Fruit fly (Drosophila melanogaster) whole organism, prepupa: Measurements from ENCODE around the gene CG15385.
A peak's percentile ranks its signal among the peaks of the same experiment; 100 is the strongest.

Experiments
- Blimp-1 ChIP-seq: fragments of 200-800 bp; sonication (Bioruptor generic); optimal IDR thresholded peaks from 3 replicates; lab custom pipeline; 2017; ENCODE audit warnings: missing biosample characterization, missing genetic modification characterization, mild to moderate bottlenecking, moderate library complexity, missing genetic modification reagents
- CG11762 ChIP-seq: fragments of 200-800 bp; sonication (Bioruptor generic); optimal IDR thresholded peaks from 3 replicates; lab custom pipeline; 2016; ENCODE audit warnings: missing biosample characterization, missing genetic modification characterization; ENCODE audit not compliant: insufficient read depth
- CG11902 ChIP-seq: fragments of 200-800 bp; sonication (Bioruptor generic); optimal IDR thresholded peaks from 3 replicates; lab custom pipeline; 2016; ENCODE audit warnings: missing biosample characterization, missing genetic modification characterization
- CG15336 ChIP-seq: fragments of 200-800 bp; sonication (Bioruptor generic); IDR thresholded peaks from 2 replicates; pipeline ENCODE4 v1.3.6; 2022; ENCODE audit warnings: missing biosample characterization, missing genetic modification characterization
- CG1621 ChIP-seq: fragments of 200-800 bp; sonication (Bioruptor generic); optimal IDR thresholded peaks from 3 replicates; lab custom pipeline; 2018; ENCODE audit warnings: missing biosample characterization, mild to moderate bottlenecking, missing genetic modification characterization
- CG16779 ChIP-seq: fragments of 200-800 bp; sonication (Bioruptor generic); optimal IDR thresholded peaks from 3 replicates; lab custom pipeline; 2017; ENCODE audit warnings: missing biosample characterization, mild to moderate bottlenecking, missing genetic modification characterization
- CG4318 ChIP-seq: fragments of 200-800 bp; sonication (Bioruptor generic); optimal IDR thresholded peaks from 3 replicates; lab custom pipeline; 2017; ENCODE audit warnings: missing biosample characterization, mild to moderate bottlenecking, missing genetic modification characterization
- CG6163 ChIP-seq: fragments of 200-800 bp; sonication (Bioruptor generic); IDR thresholded peaks from 3 replicates; pipeline ENCODE4 v1.3.6; 2022; ENCODE audit warnings: missing biosample characterization, missing genetic modification characterization
- CG6276 ChIP-seq: fragments of 200-800 bp; sonication (Bioruptor generic); optimal IDR thresholded peaks from 2 replicates; lab custom pipeline; 2017; ENCODE audit warnings: missing biosample characterization, mild to moderate bottlenecking, missing genetic modification characterization
- CG6792 ChIP-seq: fragments of 200-800 bp; sonication (Bioruptor generic); optimal IDR thresholded peaks from 3 replicates; lab custom pipeline; 2016; ENCODE audit warnings: missing biosample characterization, missing genetic modification characterization
- CG6808 ChIP-seq: fragments of 200-800 bp; sonication (Bioruptor generic); optimal IDR thresholded peaks from 3 replicates; lab custom pipeline; 2017; ENCODE audit warnings: missing biosample characterization, missing genetic modification characterization, mild to moderate bottlenecking, moderate library complexity, missing genetic modification reagents
- CG6854 ChIP-seq: fragments of 200-800 bp; sonication (Bioruptor generic); optimal IDR thresholded peaks from 2 replicates; lab custom pipeline; 2017; ENCODE audit warnings: missing biosample characterization, mild to moderate bottlenecking, missing genetic modification characterization
- CG8319 ChIP-seq: fragments of 200-800 bp; sonication (Bioruptor generic); optimal IDR thresholded peaks from 3 replicates; lab custom pipeline; 2016; ENCODE audit warnings: missing biosample characterization, missing genetic modification characterization
- Eip75B ChIP-seq: fragments of 200-800 bp; sonication (Bioruptor generic); optimal IDR thresholded peaks from 3 replicates; lab custom pipeline; 2016; ENCODE audit warnings: missing biosample characterization, missing genetic modification characterization
- Eip78C ChIP-seq: fragments of 200-800 bp; sonication (Bioruptor generic); peaks from one replicate; lab custom pipeline; 2016; ENCODE audit warnings: missing biosample characterization, missing genetic modification characterization
- Ets96B ChIP-seq: fragments of 200-800 bp; optimal IDR thresholded peaks from 2 replicates; lab custom pipeline; 2019; ENCODE audit warnings: missing biosample characterization, mild to moderate bottlenecking, missing genetic modification characterization, moderate library complexity
- Gug ChIP-seq: fragments of 200-800 bp; sonication (Bioruptor generic); IDR thresholded peaks from 2 replicates; pipeline ENCODE4 v1.3.6; 2022; ENCODE audit warnings: missing biosample characterization, missing genetic modification characterization
- Hr4 ChIP-seq: fragments of 200-800 bp; sonication (Bioruptor generic); optimal IDR thresholded peaks from 3 replicates; lab custom pipeline; 2016; ENCODE audit warnings: missing biosample characterization, missing genetic modification characterization
- Lpt ChIP-seq: fragments of 200-800 bp; sonication (Bioruptor generic); optimal IDR thresholded peaks from 3 replicates; lab custom pipeline; 2016; ENCODE audit warnings: missing biosample characterization, missing genetic modification characterization
- OdsH ChIP-seq: fragments of 200-800 bp; sonication (Bioruptor generic); optimal IDR thresholded peaks from 3 replicates; lab custom pipeline; 2016; ENCODE audit warnings: missing biosample characterization, missing genetic modification characterization
- Sox15 ChIP-seq: fragments of 200-800 bp; sonication (Bioruptor generic); optimal IDR thresholded peaks from 3 replicates; lab custom pipeline; 2016; ENCODE audit warnings: missing biosample characterization, missing genetic modification characterization
- achi ChIP-seq: fragments of 200-800 bp; sonication (Bioruptor generic); optimal IDR thresholded peaks from 3 replicates; lab custom pipeline; 2016; ENCODE audit warnings: missing biosample characterization, missing genetic modification characterization
- acj6 ChIP-seq: fragments of 200-800 bp; sonication (Bioruptor generic); optimal IDR thresholded peaks from 3 replicates; lab custom pipeline; 2016; ENCODE audit warnings: missing biosample characterization, missing genetic modification characterization
- cyc ChIP-seq: fragments of 200-800 bp; sonication (Bioruptor generic); optimal IDR thresholded peaks from 3 replicates; lab custom pipeline; 2016; ENCODE audit warnings: missing biosample characterization, missing genetic modification characterization
- dac ChIP-seq: fragments of 200-800 bp; sonication (Bioruptor generic); optimal IDR thresholded peaks from 2 replicates; lab custom pipeline; 2017; ENCODE audit warnings: missing biosample characterization, mild to moderate bottlenecking, missing genetic modification characterization
- esn ChIP-seq: fragments of 200-800 bp; sonication (Bioruptor generic); optimal IDR thresholded peaks from 2 replicates; lab custom pipeline; 2016; ENCODE audit warnings: missing biosample characterization, mild to moderate bottlenecking, missing genetic modification characterization, moderate library complexity
- fd59A ChIP-seq: fragments of 200-800 bp; sonication (Bioruptor generic); optimal IDR thresholded peaks from 2 replicates; lab custom pipeline; 2017; ENCODE audit warnings: missing biosample characterization, mild to moderate bottlenecking, missing genetic modification characterization, missing genetic modification reagents
- fkh ChIP-seq: fragments of 200-800 bp; sonication (Bioruptor generic); optimal IDR thresholded peaks from 3 replicates; lab custom pipeline; 2017; ENCODE audit warnings: missing biosample characterization, mild to moderate bottlenecking, missing genetic modification characterization, moderate library complexity
- lz ChIP-seq: fragments of 200-800 bp; sonication (Bioruptor generic); optimal IDR thresholded peaks from 3 replicates; lab custom pipeline; 2016; ENCODE audit warnings: missing biosample characterization, missing genetic modification characterization
- net ChIP-seq: fragments of 200-800 bp; sonication (Bioruptor generic); optimal IDR thresholded peaks from 3 replicates; lab custom pipeline; 2016; ENCODE audit warnings: missing biosample characterization, missing genetic modification characterization
- salr ChIP-seq, 2 experiments: fragments of 200-800 bp; sonication (Bioruptor generic); optimal IDR thresholded peaks; 3 replicates each; lab custom pipeline; 2016 to 2018; ENCODE audit warnings: missing biosample characterization in 2 of 2, missing genetic modification characterization in 2 of 2, mild to moderate bottlenecking in 1 of 2
- spab ChIP-seq: fragments of 200-800 bp; sonication (Bioruptor generic); optimal IDR thresholded peaks from 2 replicates; lab custom pipeline; 2017; ENCODE audit warnings: missing biosample characterization, mild to moderate bottlenecking, missing genetic modification characterization, missing genetic modification reagents
- ss ChIP-seq, 2 experiments: fragments of 200-800 bp; sonication (Bioruptor generic); optimal IDR thresholded peaks; 2 replicates in 1 of 2; 3 replicates in 1 of 2; lab custom pipeline; 2017 to 2018; ENCODE audit warnings: mild to moderate bottlenecking in 2 of 2, missing biosample characterization in 2 of 2, missing genetic modification characterization in 2 of 2, moderate library complexity in 1 of 2
- svp ChIP-seq: fragments of 200-800 bp; sonication (Bioruptor generic); peaks from one replicate; lab custom pipeline; 2016; ENCODE audit warnings: missing biosample characterization, missing genetic modification characterization
- vri ChIP-seq: fragments of 200-800 bp; sonication (Bioruptor generic); optimal IDR thresholded peaks from 3 replicates; lab custom pipeline; 2016; ENCODE audit warnings: missing biosample characterization, mild to moderate bottlenecking, missing genetic modification characterization

Gene CG15385

dm6 chr2L:2171366-2172078 lies 40.8 kb downstream of the CG15385 start:
- no peak for TF ChIP-seq achi (GFP tag; lab: Kevin White, UChicago)
- TF ChIP-seq vri (GFP tag; lab: Kevin White, UChicago), result peak; percentile 58
- peak; percentile 68 for TF ChIP-seq fkh (GFP tag; lab: Kevin White, UChicago)
- no peak for TF ChIP-seq CG11902 (GFP tag; lab: Kevin White, UChicago)
- TF ChIP-seq net (GFP tag; lab: Kevin White, UChicago), result no peak
- no peak for TF ChIP-seq salr (GFP tag; optimal IDR thresholded peaks at IDR 0.05; lab: Kevin White, UChicago)
- no peak for TF ChIP-seq Sox15 (GFP tag; lab: Kevin White, UChicago)
- TF ChIP-seq Eip78C (GFP tag; lab: Kevin White, UChicago), result peak; percentile 28
- no peak for TF ChIP-seq CG6276
- no peak for TF ChIP-seq Ets96B (tag; lab: Kevin White, UChicago)
- no peak for TF ChIP-seq CG16779 (tag; lab: Kevin White, UChicago)
- no peak for TF ChIP-seq lz (GFP tag; lab: Kevin White, UChicago)
- TF ChIP-seq CG6854, result peak; percentile 26
- no peak for TF ChIP-seq Gug
- no peak for TF ChIP-seq dac

- TF ChIP-seq fkh (GFP tag; lab: Kevin White, UChicago) (no peak), cyc (GFP tag; lab: Kevin White, UChicago) (no peak), esn (GFP tag; lab: Kevin White, UChicago) (no peak), Blimp-1 (GFP tag; lab: Kevin White, UChicago) (no peak), vri (GFP tag; lab: Kevin White, UChicago) (no peak), acj6 (GFP tag; lab: Kevin White, UChicago) (no peak), CG6163 (0 out of 3 replicates have a peak, but pooled peaks have one; percentile 5), dac (no peak), lz (GFP tag; lab: Kevin White, UChicago) (no peak), CG6854 (no peak), Eip78C (GFP tag; lab: Kevin White, UChicago) (peak; percentile 29), CG11762 (no peak), ss (GFP tag; optimal IDR thresholded peaks at IDR 0.05; lab: Kevin White, UChicago) (peak in 1 of 2 experiments; percentile 32), Gug (no peak), achi (GFP tag; lab: Kevin White, UChicago) (no peak), svp (GFP tag; lab: Kevin White, UChicago) (peak; percentile 43), salr (GFP tag; optimal IDR thresholded peaks at IDR 0.05; lab: Kevin White, UChicago) (no peak), Eip75B (GFP tag; lab: Kevin White, UChicago) (no peak), CG15336 (GFP tag; lab: Robert Waterston, UW) (no peak), Ets96B (tag; lab: Kevin White, UChicago) (no peak), CG1621 (no peak), OdsH (GFP tag; lab: Kevin White, UChicago) (no peak), Lpt (GFP tag; lab: Kevin White, UChicago) (peak; percentile 4), spab (GFP tag; lab: Kevin White, UChicago) (no peak), CG8319 (no peak), CG4318 (GFP tag; lab: Kevin White, UChicago) (no peak), Hr4 (GFP tag; lab: Kevin White, UChicago) (no peak), CG6808 (GFP tag; lab: Kevin White, UChicago) (no peak), CG6792 (GFP tag; lab: Kevin White, UChicago) (no peak), fd59A (GFP tag; lab: Kevin White, UChicago) (no peak)
- TF ChIP-seq, all 60 proteins: peak for 5
These were observed 43.4 kb downstream of the CG15385 start for dm6 chr2L:2168894-2169456.
